Fruit fly (Drosophila melanogaster): ENCODE results near the gene CG11693.

Gene CG11693

DNA sequence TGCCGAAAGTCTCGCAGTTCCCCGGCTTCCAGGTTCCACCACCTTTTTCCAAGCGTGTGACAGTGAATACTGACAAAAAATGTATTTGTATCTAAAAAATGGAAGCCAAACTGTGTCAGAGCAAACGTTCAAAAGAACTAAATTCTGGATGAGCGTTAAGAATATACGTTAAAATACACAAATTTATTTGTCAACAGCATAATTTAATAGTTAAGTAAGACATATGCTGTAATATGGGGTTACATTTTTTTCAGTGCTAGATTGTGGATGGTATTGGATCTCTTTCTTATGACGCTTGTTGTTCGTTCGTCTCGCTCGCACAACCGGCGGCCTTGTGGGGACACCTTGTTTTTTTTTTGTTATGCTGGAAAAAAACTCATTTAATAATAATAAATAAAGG lies 45.0 kb upstream of the CG11693 start (continued):
- peak; percentile 95 for TF ChIP-seq ems (GFP tag; optimal IDR thresholded peaks at IDR 0.05)
- peak; percentile 66 for TF ChIP-seq Gsc (GFP tag; IDR thresholded peaks at IDR 0.05)
- no peak for TF ChIP-seq hb (GFP tag; IDR thresholded peaks at IDR 0.05; ENCODE audit: partially characterized antibody)
- peak; percentile 87 for TF ChIP-seq ap (GFP tag; IDR thresholded peaks at IDR 0.05)
- TF ChIP-seq ac (GFP tag; optimal IDR thresholded peaks at IDR 0.05): peak; percentile 70
- peak; percentile 95 for TF ChIP-seq tgo (GFP tag; IDR thresholded peaks at IDR 0.05)
- TF ChIP-seq Atf3 (GFP tag; optimal IDR thresholded peaks at IDR 0.05): peak; percentile 91
- no peak for TF ChIP-seq Stat92E (GFP tag; optimal IDR thresholded peaks at IDR 0.05)
- TF ChIP-seq CG1602 (GFP tag; optimal IDR thresholded peaks at IDR 0.05): peak; percentile 88
- peak; percentile 89 for TF ChIP-seq gce (GFP tag; IDR thresholded peaks at IDR 0.05)
- peak; percentile 94 for TF ChIP-seq HHEX (GFP tag; optimal IDR thresholded peaks at IDR 0.05)
- TF ChIP-seq CG8765 (GFP tag; IDR thresholded peaks at IDR 0.05): peak; percentile 41; the same call in 1 of the 2 replicates
- TF ChIP-seq Blimp-1 (GFP tag; optimal IDR thresholded peaks at IDR 0.05): peak; percentile 91
- TF ChIP-seq exex (tag; optimal IDR thresholded peaks at IDR 0.05): peak; percentile 85
- TF ChIP-seq CG10462 (GFP tag; optimal IDR thresholded peaks at IDR 0.05): peak; percentile 80
- TF ChIP-seq pan (optimal IDR thresholded peaks at IDR 0.05): no peak
- peak in 1 of 2 experiments; percentile 95 for TF ChIP-seq pan (GFP tag; optimal IDR thresholded peaks at IDR 0.05 in 1 of 2, IDR thresholded peaks at IDR 0.05 in 1 of 2)
- TF ChIP-seq CG1233 (GFP tag; optimal IDR thresholded peaks at IDR 0.05): peak; percentile 92
- TF ChIP-seq Usf (GFP tag; optimal IDR thresholded peaks at IDR 0.05): peak; percentile 51
- peak; percentile 92 for TF ChIP-seq CG13424 (tag; optimal IDR thresholded peaks at IDR 0.05)
- TF ChIP-seq Sox102F (GFP tag; optimal IDR thresholded peaks at IDR 0.05): peak; percentile 96
- peak; percentile 90 for TF ChIP-seq CG5953 (GFP tag; IDR thresholded peaks at IDR 0.05)
- TF ChIP-seq unc-4 (GFP tag; IDR thresholded peaks at IDR 0.05; ENCODE audit: partially characterized antibody): no peak
- peak; percentile 97 for TF ChIP-seq dpn (GFP tag; optimal IDR thresholded peaks at IDR 0.05)
- peak; percentile 95 for TF ChIP-seq Bteb2 (GFP tag; optimal IDR thresholded peaks at IDR 0.05)
- peak; percentile 92 for TF ChIP-seq CG15011 (GFP tag; optimal IDR thresholded peaks at IDR 0.05)
- TF ChIP-seq Aef1 (GFP tag; IDR thresholded peaks at IDR 0.05): peak; percentile 94
- TF ChIP-seq CG4360 (GFP tag; IDR thresholded peaks at IDR 0.05): peak; percentile 63
- TF ChIP-seq Hr51 (GFP tag; optimal IDR thresholded peaks at IDR 0.05): peak; percentile 94 to 97
- TF ChIP-seq CG7987 (GFP tag; optimal IDR thresholded peaks at IDR 0.05): peak; percentile 87
- peak; percentile 83 for TF ChIP-seq cato (GFP tag; optimal IDR thresholded peaks at IDR 0.05; ENCODE audit: borderline replicate concordance)
- peak; percentile 97 for TF ChIP-seq PHDP (tag; optimal IDR thresholded peaks at IDR 0.05)
- peak; percentile 91 for TF ChIP-seq Vsx1 (GFP tag; optimal IDR thresholded peaks at IDR 0.05)
- peak; percentile 86 for TF ChIP-seq Mad (GFP tag; optimal IDR thresholded peaks at IDR 0.05)
- TF ChIP-seq CG6175 (GFP tag; IDR thresholded peaks at IDR 0.05): peak; percentile 93
- TF ChIP-seq fd102C (GFP tag; optimal IDR thresholded peaks at IDR 0.05): no peak
- peak; percentile 51 for TF ChIP-seq Nf-YC (tag; optimal IDR thresholded peaks at IDR 0.05)
- TF ChIP-seq CG13894 (tag; optimal IDR thresholded peaks at IDR 0.05): peak; percentile 94
- TF ChIP-seq pfk (GFP tag; optimal IDR thresholded peaks at IDR 0.05): no peak
- peak; percentile 91 for TF ChIP-seq CG14050 (GFP tag; IDR thresholded peaks at IDR 0.05)
- TF ChIP-seq CG7372 (GFP tag; IDR thresholded peaks at IDR 0.05): peak; percentile 83
- peak; percentile 70 for TF ChIP-seq ash1 (GFP tag; optimal IDR thresholded peaks at IDR 0.05)
- peak; percentile 94 for TF ChIP-seq CG17568 (GFP tag; optimal IDR thresholded peaks at IDR 0.05)
- peak; percentile 99 for TF ChIP-seq CG9932 (GFP tag; IDR thresholded peaks at IDR 0.05)
- no peak for TF ChIP-seq D (optimal IDR thresholded peaks at IDR 0.05)
- peak; percentile 88 for TF ChIP-seq D (GFP tag; optimal IDR thresholded peaks at IDR 0.05)
- peak; percentile 96 for TF ChIP-seq CG10543 (GFP tag; optimal IDR thresholded peaks at IDR 0.05)
- peak; percentile 94 for TF ChIP-seq CG12744 (GFP tag; optimal IDR thresholded peaks at IDR 0.05)
- TF ChIP-seq trh (GFP tag; optimal IDR thresholded peaks at IDR 0.05): peak; percentile 88
- peak; percentile 95 for TF ChIP-seq Ada2b (GFP tag; IDR thresholded peaks at IDR 0.05)

Data from whole organism, embryonic.